Fruit fly (Drosophila melanogaster): ENCODE results near the gene Septin4.

Gene Septin4

DNA sequence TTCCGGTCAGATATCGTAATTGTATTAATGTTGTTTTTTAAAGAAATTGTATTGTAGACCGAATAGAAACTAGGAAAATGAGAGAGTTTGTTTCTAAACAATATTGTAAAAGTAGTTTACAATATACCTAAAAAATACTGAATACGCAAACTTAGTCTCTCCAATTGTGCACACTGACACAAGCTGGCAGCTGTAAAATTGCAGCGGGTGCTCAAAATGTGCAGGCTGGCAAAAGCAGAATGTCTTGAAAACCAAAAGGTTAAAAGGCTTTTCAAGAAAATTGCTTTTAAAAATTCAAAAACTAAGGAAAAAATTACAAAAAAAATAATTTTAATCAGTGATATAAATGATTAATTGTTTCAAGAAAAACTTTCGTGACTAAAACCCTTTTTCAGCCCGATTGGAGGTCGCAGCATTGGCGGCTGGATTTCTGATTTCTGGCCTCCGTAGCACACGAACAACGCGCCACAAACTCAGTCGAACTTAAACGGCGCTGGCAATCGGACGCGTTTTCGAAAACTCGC lies 747 bp upstream of the Septin4 start, which contains the start of gene CG4678 (continued):
- TF ChIP-seq CG1603 (tag; optimal IDR thresholded peaks at IDR 0.05) (peak; percentile 49), HmgZ (tag; optimal IDR thresholded peaks at IDR 0.05) (peak; percentile 20), BEAF-32 (GFP tag; optimal IDR thresholded peaks at IDR 0.05) (peak; percentile 28), Adf1 (GFP tag; IDR thresholded peaks at IDR 0.05) (no peak), Doc3 (GFP tag; IDR thresholded peaks at IDR 0.05; ENCODE audit: partially characterized antibody) (no peak), Hr78 (GFP tag; optimal IDR thresholded peaks at IDR 0.05) (no peak), sug (tag; optimal IDR thresholded peaks at IDR 0.05) (no peak), CG43689 (GFP tag; IDR thresholded peaks at IDR 0.05) (no peak), Myb (GFP tag; optimal IDR thresholded peaks at IDR 0.05) (peak; percentile 52), Dp (GFP tag; optimal IDR thresholded peaks at IDR 0.05) (peak; percentile 83), ssp (GFP tag; IDR thresholded peaks at IDR 0.05) (peak; percentile 31; the same call in 1 of the 2 replicates), CG11504 (tag; optimal IDR thresholded peaks at IDR 0.05) (peak; percentile 51), z (GFP tag; IDR thresholded peaks at IDR 0.05) (no peak), CG9797 (GFP tag; optimal IDR thresholded peaks at IDR 0.05) (peak; percentile 22), Lhr (GFP tag; optimal IDR thresholded peaks at IDR 0.05) (peak; percentile 43), Abd-B (GFP tag; optimal IDR thresholded peaks at IDR 0.05) (peak; percentile 44), CG14441 (GFP tag; IDR thresholded peaks at IDR 0.05) (no peak), Bteb2 (GFP tag; optimal IDR thresholded peaks at IDR 0.05) (no peak), CG11695 (GFP tag; IDR thresholded peaks at IDR 0.05) (no peak), yki (optimal IDR thresholded peaks at IDR 0.05) (no peak), CG3726 (GFP tag; IDR thresholded peaks at IDR 0.05) (no peak), CG17359 (tag; optimal IDR thresholded peaks at IDR 0.05) (peak; percentile 8), CG18599 (GFP tag; optimal IDR thresholded peaks at IDR 0.05) (no peak), CG12659 (GFP tag; optimal IDR thresholded peaks at IDR 0.05) (peak; percentile 36), jigr1 (GFP tag; IDR thresholded peaks at IDR 0.05) (no peak), MBD-R2 (GFP tag; IDR thresholded peaks at IDR 0.05) (peak; percentile 35; the same call in 1 of the 2 replicates), CG9609 (GFP tag; optimal IDR thresholded peaks at IDR 0.05) (peak; percentile 6), repo (GFP tag; optimal IDR thresholded peaks at IDR 0.05) (no peak), row (GFP tag; IDR thresholded peaks at IDR 0.05) (0 out of 3 replicates have a peak, but pooled peaks have one; percentile 20), Sry-δ (GFP tag; optimal IDR thresholded peaks at IDR 0.05) (peak; percentile 9), ewg (GFP tag; optimal IDR thresholded peaks at IDR 0.05) (peak; percentile 0), stwl (tag; optimal IDR thresholded peaks at IDR 0.05) (peak; percentile 90), CG9932 (GFP tag; IDR thresholded peaks at IDR 0.05) (0 out of 2 replicates have a peak, but pooled peaks have one; percentile 12), CG6654 (GFP tag; optimal IDR thresholded peaks at IDR 0.05) (no peak), tna (GFP tag; IDR thresholded peaks at IDR 0.05; ENCODE audit: partially characterized antibody) (no peak), ro (GFP tag; IDR thresholded peaks at IDR 0.05) (no peak), insv (GFP tag; optimal IDR thresholded peaks at IDR 0.05) (no peak), Hr39 (optimal IDR thresholded peaks at IDR 0.05) (no peak), Six4 (GFP tag; optimal IDR thresholded peaks at IDR 0.05) (no peak), Rfx (GFP tag; IDR thresholded peaks at IDR 0.05) (peak; percentile 26; the same call in 1 of the 2 replicates), Kr (GFP tag; optimal IDR thresholded peaks at IDR 0.05) (no peak), aop (GFP tag; IDR thresholded peaks at IDR 0.05) (no peak), HmgD (GFP tag; optimal IDR thresholded peaks at IDR 0.05) (peak; percentile 43), Sry-β (GFP tag; optimal IDR thresholded peaks at IDR 0.05) (no peak), stc (GFP tag; IDR thresholded peaks at IDR 0.05) (no peak), Vsx1 (GFP tag; optimal IDR thresholded peaks at IDR 0.05) (no peak), toy (GFP tag; IDR thresholded peaks at IDR 0.05) (no peak), Ets65A (GFP tag) (peak; percentile 93), unc-4 (GFP tag; IDR thresholded peaks at IDR 0.05; ENCODE audit: partially characterized antibody) (no peak), grn (GFP tag; optimal IDR thresholded peaks at IDR 0.05) (no peak), CG33213 (GFP tag; optimal IDR thresholded peaks at IDR 0.05) (peak; percentile 58)

Measured in whole organism, embryonic.